5 fruit fly cellular contexts compared by ENCODE assay signal in genomic region chr3L:11348971-11349907, dm6.
TF ChIP-seq lines count a peak whose summit lies in the region.

No protein-coding gene starts in this region.

- TF ChIP-seq CTCF in whole organism, embryonic (GFP tag; optimal IDR thresholded peaks at IDR 0.05; lab: Kevin White, UChicago) = peak; percentile 11

TF ChIP-seq in whole organism, adult, 20 proteins besides CTCF, POLR2A, EP300 and RAD21:
- TF ChIP-seq ovo (GFP tag; optimal IDR thresholded peaks at IDR 0.05; lab: Kevin White, UChicago) (peak; percentile 65), kay (GFP tag; lab: Kevin White, UChicago; ENCODE audit: borderline replicate concordance) (no peak), CG11617 (GFP tag; optimal IDR thresholded peaks at IDR 0.05; lab: Kevin White, UChicago) (peak; percentile 85), tj (GFP tag; optimal IDR thresholded peaks at IDR 0.05; lab: Kevin White, UChicago) (peak; percentile 76), pad (GFP tag; optimal IDR thresholded peaks at IDR 0.05; lab: Kevin White, UChicago) (peak; percentile 58), CG14711 (tag; optimal IDR thresholded peaks at IDR 0.05; lab: Kevin White, UChicago) (peak; percentile 82), CG33017 (tag; optimal IDR thresholded peaks at IDR 0.05; lab: Kevin White, UChicago) (peak; percentile 88), bab1 (GFP tag; optimal IDR thresholded peaks at IDR 0.05; lab: Kevin White, UChicago) (peak; percentile 51), Crg-1 (GFP tag; optimal IDR thresholded peaks at IDR 0.05; lab: Kevin White, UChicago) (no peak), CG5204 (GFP tag; optimal IDR thresholded peaks at IDR 0.05; lab: Kevin White, UChicago) (peak; percentile 60), CG12768 (GFP tag; optimal IDR thresholded peaks at IDR 0.05; lab: Kevin White, UChicago) (peak; percentile 40), Mnt (GFP tag; optimal IDR thresholded peaks at IDR 0.05; lab: Kevin White, UChicago) (peak; percentile 8), CG7045 (GFP tag; optimal IDR thresholded peaks at IDR 0.05; lab: Kevin White, UChicago) (peak; percentile 86), cic (GFP tag; optimal IDR thresholded peaks at IDR 0.05; lab: Kevin White, UChicago) (no peak), CG7101 (tag; optimal IDR thresholded peaks at IDR 0.05; lab: Kevin White, UChicago) (peak; percentile 85)
TF ChIP-seq in whole organism, adult: peak in this region for 12.

TF ChIP-seq in whole organism, embryonic, 481 proteins besides CTCF, POLR2A, EP300 and RAD21 (continues in another document):
- no peak for TF ChIP-seq CG7786 (GFP tag; optimal IDR thresholded peaks at IDR 0.05; lab: Kevin White, UChicago)
- TF ChIP-seq wek (GFP tag; optimal IDR thresholded peaks at IDR 0.05; lab: Kevin White, UChicago) = no peak
- TF ChIP-seq Blimp-1 (GFP tag; optimal IDR thresholded peaks at IDR 0.05; lab: Kevin White, UChicago) = peak; percentile 77
- TF ChIP-seq CG9727 (GFP tag; optimal IDR thresholded peaks at IDR 0.05; lab: Kevin White, UChicago) = peak; percentile 79
- TF ChIP-seq CG10959 (GFP tag; IDR thresholded peaks at IDR 0.05; lab: Robert Waterston, UW) = no peak; the same call in 1 of the 2 replicates
- TF ChIP-seq ase (GFP tag; IDR thresholded peaks at IDR 0.05; lab: Robert Waterston, UW) = peak; percentile 89
- TF ChIP-seq CG15514 (GFP tag; optimal IDR thresholded peaks at IDR 0.05; lab: Kevin White, UChicago) = peak; percentile 55
- TF ChIP-seq CG11085 (GFP tag; IDR thresholded peaks at IDR 0.05; lab: Robert Waterston, UW) = peak; percentile 83
- peak; percentile 74 for TF ChIP-seq Ada2b (GFP tag; IDR thresholded peaks at IDR 0.05; lab: Robert Waterston, UW)
- TF ChIP-seq dmrt11E (tag; optimal IDR thresholded peaks at IDR 0.05; lab: Kevin White, UChicago) = peak; percentile 74
- TF ChIP-seq CG17328 (GFP tag; IDR thresholded peaks at IDR 0.05; lab: Robert Waterston, UW) = peak; percentile 88
- TF ChIP-seq stwl (tag; optimal IDR thresholded peaks at IDR 0.05; lab: Kevin White, UChicago) = no peak
- peak; percentile 60 for TF ChIP-seq CG17802 (tag; optimal IDR thresholded peaks at IDR 0.05; lab: Kevin White, UChicago)
- TF ChIP-seq CG32767 (GFP tag; IDR thresholded peaks at IDR 0.05; lab: Robert Waterston, UW) = peak; percentile 93
- peak; percentile 83 for TF ChIP-seq Asciz (GFP tag; optimal IDR thresholded peaks at IDR 0.05; lab: Kevin White, UChicago)
- TF ChIP-seq sd (tag; optimal IDR thresholded peaks at IDR 0.05; lab: Kevin White, UChicago) = peak; percentile 78
- no peak for TF ChIP-seq tll (GFP tag; optimal IDR thresholded peaks at IDR 0.05; lab: Kevin White, UChicago)
- TF ChIP-seq twi (tag; optimal IDR thresholded peaks at IDR 0.05; lab: Kevin White, UChicago) = peak; percentile 39
- TF ChIP-seq sisA (GFP tag; IDR thresholded peaks at IDR 0.05; lab: Robert Waterston, UW) = peak; percentile 70

TF ChIP-seq in whole organism, prepupa, 60 proteins besides CTCF, POLR2A, EP300 and RAD21 (continues in another document):
- TF ChIP-seq Hr39 (GFP tag; optimal IDR thresholded peaks at IDR 0.05; lab: Kevin White, UChicago) = no peak
- TF ChIP-seq OdsH (GFP tag; optimal IDR thresholded peaks at IDR 0.05; lab: Kevin White, UChicago) = peak; percentile 81
- TF ChIP-seq CG7368 (GFP tag; optimal IDR thresholded peaks at IDR 0.05; lab: Kevin White, UChicago) = no peak
- TF ChIP-seq Ets96B (tag; optimal IDR thresholded peaks at IDR 0.05; lab: Kevin White, UChicago) = peak; percentile 88
- TF ChIP-seq CG6854 (GFP tag; optimal IDR thresholded peaks at IDR 0.05; lab: Kevin White, UChicago) = peak; percentile 11
- TF ChIP-seq CG4318 (GFP tag; optimal IDR thresholded peaks at IDR 0.05; lab: Kevin White, UChicago) = peak; percentile 90
- TF ChIP-seq fd59A (GFP tag; optimal IDR thresholded peaks at IDR 0.05; lab: Kevin White, UChicago) = peak; percentile 83
- peak; percentile 85 for TF ChIP-seq CG1621 (tag; optimal IDR thresholded peaks at IDR 0.05; lab: Kevin White, UChicago)
- TF ChIP-seq CG3919 (GFP tag; optimal IDR thresholded peaks at IDR 0.05; lab: Kevin White, UChicago) = peak; percentile 75
- TF ChIP-seq fkh (GFP tag; optimal IDR thresholded peaks at IDR 0.05; lab: Kevin White, UChicago) = no peak
- TF ChIP-seq Sox15 (GFP tag; optimal IDR thresholded peaks at IDR 0.05; lab: Kevin White, UChicago) = peak; percentile 70
- peak; percentile 76 for TF ChIP-seq CG10631 (GFP tag; optimal IDR thresholded peaks at IDR 0.05; lab: Kevin White, UChicago)
- peak; percentile 80 for TF ChIP-seq CG9139 (GFP tag; optimal IDR thresholded peaks at IDR 0.05; lab: Kevin White, UChicago)
- peak; percentile 92 for TF ChIP-seq CG34406 (GFP tag; optimal IDR thresholded peaks at IDR 0.05; lab: Kevin White, UChicago)
- peak; percentile 63 for TF ChIP-seq Blimp-1 (GFP tag; optimal IDR thresholded peaks at IDR 0.05; lab: Kevin White, UChicago)
- TF ChIP-seq CG8632 (GFP tag; optimal IDR thresholded peaks at IDR 0.05; lab: Kevin White, UChicago) = peak; percentile 93
- peak; percentile 82 for TF ChIP-seq Gug (GFP tag; IDR thresholded peaks at IDR 0.05; lab: Robert Waterston, UW)
- peak; percentile 86 for TF ChIP-seq CG11294 (GFP tag; IDR thresholded peaks at IDR 0.05; lab: Robert Waterston, UW)
- peak; percentile 89 for TF ChIP-seq CG3032 (tag; optimal IDR thresholded peaks at IDR 0.05; lab: Kevin White, UChicago)
- TF ChIP-seq dac (GFP tag; optimal IDR thresholded peaks at IDR 0.05; lab: Kevin White, UChicago) = peak; percentile 64

TF ChIP-seq in whole organism, pupa, 21 proteins besides CTCF, POLR2A, EP300 and RAD21:
- TF ChIP-seq CG14655 (GFP tag; optimal IDR thresholded peaks at IDR 0.05; lab: Kevin White, UChicago) (peak; percentile 89), gl (tag; optimal IDR thresholded peaks at IDR 0.05; lab: Kevin White, UChicago) (peak; percentile 54), CG15710 (tag; optimal IDR thresholded peaks at IDR 0.05; lab: Kevin White, UChicago) (peak; percentile 95), CG32121 (GFP tag; IDR thresholded peaks at IDR 0.05; lab: Robert Waterston, UW) (peak; percentile 91), Pif1A (GFP tag; optimal IDR thresholded peaks at IDR 0.05; lab: Kevin White, UChicago) (peak; percentile 57), Ets98B (GFP tag; IDR thresholded peaks at IDR 0.05; lab: Robert Waterston, UW) (peak; percentile 92), CG8159 (tag; optimal IDR thresholded peaks at IDR 0.05; lab: Kevin White, UChicago) (peak; percentile 92), Pif1B (GFP tag; optimal IDR thresholded peaks at IDR 0.05; lab: Kevin White, UChicago) (peak; percentile 68), CG34367 (tag; optimal IDR thresholded peaks at IDR 0.05; lab: Kevin White, UChicago) (peak; percentile 92), Snoo (tag; optimal IDR thresholded peaks at IDR 0.05; lab: Kevin White, UChicago) (peak; percentile 89), CG17806 (tag; optimal IDR thresholded peaks at IDR 0.05; lab: Kevin White, UChicago) (peak; percentile 98), fd96Ca (GFP tag; IDR thresholded peaks at IDR 0.05; lab: Robert Waterston, UW) (peak; percentile 85), CG8301 (tag; optimal IDR thresholded peaks at IDR 0.05; lab: Kevin White, UChicago) (peak; percentile 88), CG13204 (GFP tag; optimal IDR thresholded peaks at IDR 0.05; lab: Kevin White, UChicago) (peak; percentile 73), CG9948 (tag; optimal IDR thresholded peaks at IDR 0.05; lab: Kevin White, UChicago) (peak; percentile 94), CG12605 (GFP tag; IDR thresholded peaks at IDR 0.05; lab: Robert Waterston, UW) (peak; percentile 88), EcR (GFP tag; optimal IDR thresholded peaks at IDR 0.05; lab: Kevin White, UChicago) (peak; percentile 41), D1 (tag; optimal IDR thresholded peaks at IDR 0.05; lab: Kevin White, UChicago) (peak; percentile 94), CG10348 (GFP tag; IDR thresholded peaks at IDR 0.05; lab: Robert Waterston, UW) (peak; percentile 77), rn (GFP tag; IDR thresholded peaks at IDR 0.05; lab: Robert Waterston, UW) (peak; percentile 77), CG4496 (GFP tag; IDR thresholded peaks at IDR 0.05; lab: Robert Waterston, UW) (peak; percentile 88)

TF ChIP-seq in whole organism, wandering third instar larva, 38 proteins besides CTCF, POLR2A, EP300 and RAD21 (continues in another document):
- TF ChIP-seq N (GFP tag; optimal IDR thresholded peaks at IDR 0.05; lab: Kevin White, UChicago) = no peak
- peak; percentile 57 for TF ChIP-seq Rel (GFP tag; optimal IDR thresholded peaks at IDR 0.05; lab: Kevin White, UChicago)
- no peak for TF ChIP-seq Rel (tag; optimal IDR thresholded peaks at IDR 0.05; lab: Kevin White, UChicago)
- no peak for TF ChIP-seq Myc (optimal IDR thresholded peaks at IDR 0.05; lab: Kevin White, UChicago)
- TF ChIP-seq psq (GFP tag; optimal IDR thresholded peaks at IDR 0.05; lab: Kevin White, UChicago) = peak; percentile 38
- TF ChIP-seq pan (optimal IDR thresholded peaks at IDR 0.05; lab: Kevin White, UChicago) = no peak
- no peak for TF ChIP-seq tai (GFP tag; optimal IDR thresholded peaks at IDR 0.05; lab: Kevin White, UChicago)
- peak; percentile 45 for TF ChIP-seq rgr (GFP tag; optimal IDR thresholded peaks at IDR 0.05; lab: Kevin White, UChicago)
- no peak for TF ChIP-seq usp (GFP tag; optimal IDR thresholded peaks at IDR 0.05; lab: Kevin White, UChicago)
- TF ChIP-seq ey (GFP tag; optimal IDR thresholded peaks at IDR 0.05; lab: Kevin White, UChicago) = peak; percentile 9
- TF ChIP-seq Hr83 (GFP tag; optimal IDR thresholded peaks at IDR 0.05; lab: Kevin White, UChicago; ENCODE audit: poor library complexity, severe bottlenecking) = no peak
- no peak for TF ChIP-seq CrebA (GFP tag; optimal IDR thresholded peaks at IDR 0.05; lab: Kevin White, UChicago; ENCODE audit: borderline replicate concordance)
- TF ChIP-seq br (GFP tag; optimal IDR thresholded peaks at IDR 0.05; lab: Kevin White, UChicago) = no peak
- TF ChIP-seq Dfd (GFP tag; optimal IDR thresholded peaks at IDR 0.05; lab: Kevin White, UChicago) = no peak
- TF ChIP-seq fru (GFP tag; optimal IDR thresholded peaks at IDR 0.05; lab: Kevin White, UChicago) = peak; percentile 36
- TF ChIP-seq dmrt93B (GFP tag; optimal IDR thresholded peaks at IDR 0.05; lab: Kevin White, UChicago) = peak; percentile 45
- TF ChIP-seq Vsx2 (GFP tag; optimal IDR thresholded peaks at IDR 0.05; lab: Kevin White, UChicago; ENCODE audit: partially characterized antibody) = no peak
- no peak for TF ChIP-seq GATAd (GFP tag; optimal IDR thresholded peaks at IDR 0.05; lab: Kevin White, UChicago)
- no peak for TF ChIP-seq CG9705 (GFP tag; optimal IDR thresholded peaks at IDR 0.05; lab: Kevin White, UChicago)
- TF ChIP-seq sage (GFP tag; optimal IDR thresholded peaks at IDR 0.05; lab: Kevin White, UChicago) = peak; percentile 11
- no peak for TF ChIP-seq jim (GFP tag; optimal IDR thresholded peaks at IDR 0.05; lab: Kevin White, UChicago)
- peak; percentile 30 for TF ChIP-seq h (GFP tag; optimal IDR thresholded peaks at IDR 0.05; lab: Kevin White, UChicago)
- TF ChIP-seq lola (GFP tag; optimal IDR thresholded peaks at IDR 0.05; lab: Kevin White, UChicago) = no peak
- TF ChIP-seq Jra (GFP tag; optimal IDR thresholded peaks at IDR 0.05; lab: Kevin White, UChicago) = no peak
- peak; percentile 79 for TF ChIP-seq Sp1 (GFP tag; optimal IDR thresholded peaks at IDR 0.05; lab: Kevin White, UChicago)
- no peak for TF ChIP-seq Abd-B (GFP tag; optimal IDR thresholded peaks at IDR 0.05; lab: Kevin White, UChicago)
